Fruit fly (Drosophila melanogaster) whole organism, embryonic: ENCODE data around the gene CG1943.

ENCODE experiments used
- Atf3 ChIP-seq: fragments of 200-800 bp; sonication (Bioruptor generic); optimal IDR thresholded peaks from 3 replicates; lab custom pipeline; 2016; ENCODE audit warnings: missing biosample characterization, missing genetic modification characterization
- BtbVII ChIP-seq: fragments of 200-800 bp; sonication (Bioruptor generic); optimal IDR thresholded peaks from 3 replicates; lab custom pipeline; 2017; ENCODE audit warnings: missing biosample characterization, mild to moderate bottlenecking, missing genetic modification characterization
- CG10959 ChIP-seq: fragments of 200-800 bp; sonication (Bioruptor generic); IDR thresholded peaks from 2 replicates; pipeline ENCODE4 v1.3.6; 2022; ENCODE audit warnings: missing biosample characterization, missing genetic modification characterization
- CG11504 ChIP-seq: fragments of 200-800 bp; sonication (Bioruptor generic); optimal IDR thresholded peaks from 3 replicates; lab custom pipeline; 2019; ENCODE audit warnings: missing biosample characterization, mild to moderate bottlenecking, missing genetic modification characterization, moderate library complexity
- CG12071 ChIP-seq: fragments of 200-800 bp; sonication (Bioruptor generic); optimal IDR thresholded peaks from 3 replicates; lab custom pipeline; 2018; ENCODE audit warnings: missing biosample characterization, mild to moderate bottlenecking, missing genetic modification characterization
- CG13287 ChIP-seq: fragments of 200-800 bp; sonication (Bioruptor generic); IDR thresholded peaks from 2 replicates; pipeline ENCODE4 v1.3.6; 2022; ENCODE audit warnings: missing biosample characterization, missing genetic modification characterization; ENCODE audit not compliant: partially characterized antibody
- CG14965 ChIP-seq: fragments of 200-800 bp; sonication (Bioruptor generic); optimal IDR thresholded peaks from 2 replicates; lab custom pipeline; 2016; ENCODE audit warnings: missing biosample characterization, missing genetic modification characterization, borderline replicate concordance
- CG17186 ChIP-seq: fragments of 200-800 bp; sonication (Bioruptor generic); optimal IDR thresholded peaks from 3 replicates; lab custom pipeline; 2017; ENCODE audit warnings: missing biosample characterization, missing genetic modification reagents, missing genetic modification characterization
- CG1832 ChIP-seq: fragments of 200-800 bp; sonication (Bioruptor generic); optimal IDR thresholded peaks from 2 replicates; lab custom pipeline; 2017; ENCODE audit warnings: missing biosample characterization, mild to moderate bottlenecking, missing genetic modification characterization, inconsistent platforms
- CG2120 ChIP-seq: fragments of 200-800 bp; sonication (Bioruptor generic); optimal IDR thresholded peaks from 3 replicates; lab custom pipeline; 2016; ENCODE audit warnings: missing biosample characterization, missing genetic modification characterization
- CG2202 ChIP-seq: fragments of 200-800 bp; sonication (Bioruptor generic); optimal IDR thresholded peaks from 2 replicates; lab custom pipeline; 2018; ENCODE audit warnings: missing biosample characterization, mild to moderate bottlenecking, missing genetic modification characterization
- CG2678 ChIP-seq: fragments of 200-800 bp; sonication (Bioruptor generic); optimal IDR thresholded peaks from 3 replicates; lab custom pipeline; 2019; ENCODE audit warnings: missing biosample characterization, mild to moderate bottlenecking, missing genetic modification characterization, moderate library complexity
- CG3065 ChIP-seq: fragments of 200-800 bp; sonication (Bioruptor generic); optimal IDR thresholded peaks from 2 replicates; lab custom pipeline; 2016; ENCODE audit warnings: missing biosample characterization, missing genetic modification characterization
- CG31224 ChIP-seq: fragments of 200-800 bp; sonication (Bioruptor generic); IDR thresholded peaks from 2 replicates; pipeline ENCODE4 v1.3.6; 2022; ENCODE audit warnings: missing biosample characterization, missing genetic modification characterization
- CG4282 ChIP-seq: fragments of 200-800 bp; sonication (Bioruptor generic); optimal IDR thresholded peaks from 2 replicates; lab custom pipeline; 2016; ENCODE audit warnings: missing biosample characterization, missing genetic modification characterization
- CG5245 ChIP-seq: fragments of 200-800 bp; sonication (Bioruptor generic); optimal IDR thresholded peaks from 3 replicates; lab custom pipeline; 2016; ENCODE audit warnings: missing biosample characterization, missing genetic modification characterization
- CG6791 ChIP-seq: fragments of 200-800 bp; sonication (Bioruptor generic); IDR thresholded peaks from 3 replicates; pipeline ENCODE4 v1.3.6; 2022; ENCODE audit warnings: missing biosample characterization, missing genetic modification characterization; ENCODE audit not compliant: partially characterized antibody
- CG8944 ChIP-seq: fragments of 200-800 bp; sonication (Bioruptor generic); optimal IDR thresholded peaks from 3 replicates; lab custom pipeline; 2016; ENCODE audit warnings: missing biosample characterization, missing genetic modification characterization
- CG9609 ChIP-seq: fragments of 200-800 bp; sonication (Bioruptor generic); optimal IDR thresholded peaks from 3 replicates; lab custom pipeline; 2016; ENCODE audit warnings: missing biosample characterization, missing genetic modification characterization
- CG9727 ChIP-seq: fragments of 200-800 bp; sonication (Bioruptor generic); optimal IDR thresholded peaks from 3 replicates; lab custom pipeline; 2017; ENCODE audit warnings: missing biosample characterization, mild to moderate bottlenecking, missing genetic modification characterization
- Dbx ChIP-seq: fragments of 200-800 bp; sonication (Bioruptor generic); IDR thresholded peaks from 3 replicates; pipeline ENCODE4 v1.3.6; 2022; ENCODE audit warnings: missing biosample characterization, missing genetic modification characterization
- Drgx ChIP-seq: fragments of 200-800 bp; sonication (Bioruptor generic); IDR thresholded peaks from 2 replicates; pipeline ENCODE4 v1.3.6; 2022; ENCODE audit warnings: missing biosample characterization, missing genetic modification characterization
- Elba2 ChIP-seq: fragments of 200-800 bp; sonication (Bioruptor generic); optimal IDR thresholded peaks from 3 replicates; lab custom pipeline; 2016; ENCODE audit warnings: missing biosample characterization, missing genetic modification characterization
- HLH4C ChIP-seq: fragments of 200-800 bp; sonication (Bioruptor generic); IDR thresholded peaks from 3 replicates; pipeline ENCODE4 v1.3.6; 2022; ENCODE audit warnings: missing biosample characterization, missing genetic modification characterization; ENCODE audit not compliant: partially characterized antibody
- Hmr ChIP-seq: fragments of 200-800 bp; sonication (Bioruptor generic); optimal IDR thresholded peaks from 3 replicates; lab custom pipeline; 2017; ENCODE audit warnings: mild to moderate bottlenecking, missing biosample characterization, missing genetic modification reagents, missing genetic modification characterization
- Hmx ChIP-seq: fragments of 200-800 bp; sonication (Bioruptor generic); optimal IDR thresholded peaks from 2 replicates; lab custom pipeline; 2016; ENCODE audit warnings: missing biosample characterization, missing genetic modification characterization
- Hsf ChIP-seq: fragments of 200-800 bp; sonication (Bioruptor generic); optimal IDR thresholded peaks from 3 replicates; lab custom pipeline; 2016; ENCODE audit warnings: missing biosample characterization, missing genetic modification characterization
- Meics ChIP-seq: fragments of 200-800 bp; sonication (Bioruptor generic); optimal IDR thresholded peaks from 2 replicates; lab custom pipeline; 2017; ENCODE audit warnings: missing biosample characterization, mild to moderate bottlenecking, missing genetic modification characterization
- Neu2 ChIP-seq: fragments of 200-800 bp; sonication (Bioruptor generic); optimal IDR thresholded peaks from 3 replicates; lab custom pipeline; 2016; ENCODE audit warnings: missing biosample characterization, missing genetic modification characterization, borderline replicate concordance
- Nf-YB ChIP-seq: fragments of 200-800 bp; sonication (Bioruptor generic); optimal IDR thresholded peaks from 3 replicates; lab custom pipeline; 2019; ENCODE audit warnings: missing biosample characterization, mild to moderate bottlenecking, missing genetic modification characterization, moderate library complexity
- Pdp1 ChIP-seq, 2 experiments: fragments of 200-800 bp; sonication (Bioruptor generic); optimal IDR thresholded peaks; 3 replicates each; lab custom pipeline; 2016; ENCODE audit warnings: missing biosample characterization in 2 of 2, missing genetic modification characterization in 2 of 2, mild to moderate bottlenecking in 1 of 2, moderate library complexity in 1 of 2
- Rfx ChIP-seq: fragments of 200-800 bp; sonication (Bioruptor generic); IDR thresholded peaks from 2 replicates; pipeline ENCODE4 v1.3.6; 2022; ENCODE audit warnings: missing biosample characterization, missing genetic modification characterization
- Sin3A ChIP-seq: fragments of >200 bp; optimal IDR thresholded peaks from 2 replicates; lab custom pipeline; 2018
- Spps ChIP-seq: fragments of 200-800 bp; sonication (Bioruptor generic); optimal IDR thresholded peaks from 2 replicates; lab custom pipeline; 2018; ENCODE audit warnings: missing biosample characterization, mild to moderate bottlenecking, missing genetic modification characterization
- Ssrp ChIP-seq: fragments of 200-800 bp; sonication (Bioruptor generic); optimal IDR thresholded peaks from 2 replicates; lab custom pipeline; 2018; ENCODE audit warnings: missing biosample characterization, mild to moderate bottlenecking, missing genetic modification characterization, moderate library complexity
- ac ChIP-seq: fragments of 200-800 bp; sonication (Bioruptor generic); optimal IDR thresholded peaks from 3 replicates; lab custom pipeline; 2017; ENCODE audit warnings: missing biosample characterization, mild to moderate bottlenecking, missing genetic modification characterization
- ara ChIP-seq: fragments of 200-800 bp; sonication (Bioruptor generic); IDR thresholded peaks from 2 replicates; pipeline ENCODE4 v1.3.6; 2022; ENCODE audit warnings: missing biosample characterization, missing genetic modification characterization
- ash1 ChIP-seq: fragments of 200-800 bp; sonication (Bioruptor generic); optimal IDR thresholded peaks from 2 replicates; lab custom pipeline; 2018; ENCODE audit warnings: missing biosample characterization, mild to moderate bottlenecking, missing genetic modification characterization
- bowl ChIP-seq: fragments of 200-800 bp; sonication (Bioruptor generic); IDR thresholded peaks from 2 replicates; pipeline ENCODE4 v1.3.6; 2022; ENCODE audit warnings: missing biosample characterization, missing genetic modification characterization
- crp ChIP-seq, 2 experiments: fragments of 200-800 bp; sonication (Bioruptor generic); optimal IDR thresholded peaks; 2 replicates in 1 of 2; 3 replicates in 1 of 2; lab custom pipeline; 2017; ENCODE audit warnings: missing biosample characterization in 2 of 2, missing genetic modification characterization in 2 of 2, mild to moderate bottlenecking in 1 of 2, moderate library complexity in 1 of 2
- dati ChIP-seq: fragments of 200-800 bp; sonication (Bioruptor generic); IDR thresholded peaks from 2 replicates; pipeline ENCODE4 v1.3.6; 2022; ENCODE audit warnings: missing biosample characterization, missing genetic modification characterization
- gsb ChIP-seq: fragments of 200-800 bp; sonication (Bioruptor generic); IDR thresholded peaks from 2 replicates; pipeline ENCODE4 v1.3.6; 2022; ENCODE audit warnings: missing biosample characterization, missing genetic modification characterization
- lola ChIP-seq, 3 experiments: fragments of >200 bp in 2 of 3; fragments of 200-800 bp in 1 of 3; sonication (Bioruptor generic) in 1 of 3; optimal IDR thresholded peaks; 2 replicates each; lab custom pipeline; 2017 to 2019; ENCODE audit warnings: missing biosample characterization in 3 of 3, missing genetic modification characterization in 3 of 3, mild to moderate bottlenecking in 1 of 3, moderate library complexity in 1 of 3
- mld ChIP-seq: fragments of 200-800 bp; sonication (Bioruptor generic); IDR thresholded peaks from 3 replicates; pipeline ENCODE4 v1.3.6; 2022; ENCODE audit warnings: missing biosample characterization, missing genetic modification characterization; ENCODE audit not compliant: partially characterized antibody
- nerfin-2 ChIP-seq: fragments of 200-800 bp; sonication (Bioruptor generic); IDR thresholded peaks from 2 replicates; pipeline ENCODE4 v1.3.6; 2022; ENCODE audit warnings: missing biosample characterization, missing genetic modification characterization; ENCODE audit not compliant: partially characterized antibody
- prd ChIP-seq, 3 experiments: fragments of >200 bp in 2 of 3; fragments of 200-800 bp in 1 of 3; sonication (Bioruptor generic) in 1 of 3; optimal IDR thresholded peaks in 2 of 3; IDR thresholded peaks in 1 of 3; 2 replicates in 2 of 3; 3 replicates in 1 of 3; pipeline versions ENCODE4 v1.3.6 to Lab custom; 2017 to 2022; ENCODE audit warnings: missing biosample characterization in 1 of 3, missing genetic modification characterization in 1 of 3
- ro ChIP-seq: fragments of 200-800 bp; sonication (Bioruptor generic); IDR thresholded peaks from 2 replicates; pipeline ENCODE4 v1.3.6; 2022; ENCODE audit warnings: missing biosample characterization, missing genetic modification characterization
- sr ChIP-seq: fragments of 200-800 bp; sonication (Bioruptor generic); IDR thresholded peaks from 3 replicates; pipeline ENCODE4 v1.3.6; 2022; ENCODE audit warnings: missing biosample characterization, missing genetic modification characterization
- tna ChIP-seq: fragments of 200-800 bp; sonication (Bioruptor generic); IDR thresholded peaks from 2 replicates; pipeline ENCODE4 v1.3.6; 2022; ENCODE audit warnings: missing biosample characterization, missing genetic modification characterization; ENCODE audit not compliant: partially characterized antibody
- usp ChIP-seq: fragments of >200 bp; optimal IDR thresholded peaks from 2 replicates; lab custom pipeline; 2017; ENCODE audit warnings: missing biosample characterization, missing genetic modification characterization
- zfh2 ChIP-seq: fragments of 200-800 bp; sonication (Bioruptor generic); optimal IDR thresholded peaks from 2 replicates; lab custom pipeline; 2016; ENCODE audit warnings: missing biosample characterization, missing genetic modification characterization

Gene CG1943

dm6 chr3R:7093592-7093991 lies 18.9 kb downstream of the CG1943 start (continued):
- TF ChIP-seq bowl (no peak), Hmr (GFP tag; lab: Kevin White, UChicago) (no peak), Meics (no peak), ac (no peak), Neu2 (GFP tag; lab: Kevin White, UChicago) (no peak), CG9609 (GFP tag; lab: Kevin White, UChicago) (no peak), CG14965 (no peak), ro (GFP tag; lab: Robert Waterston, UW) (no peak), CG10959 (GFP tag; lab: Robert Waterston, UW) (no peak), Spps (tag; lab: Kevin White, UChicago) (no peak), Elba2 (GFP tag; lab: Kevin White, UChicago) (no peak), CG9727 (GFP tag; lab: Kevin White, UChicago) (no peak), lola (GFP tag; optimal IDR thresholded peaks at IDR 0.05; lab: Kevin White, UChicago) (no peak), CG5245 (GFP tag; lab: Kevin White, UChicago) (no peak), zfh2 (GFP tag; lab: Kevin White, UChicago) (no peak), CG2678 (no peak), CG3065 (GFP tag; lab: Kevin White, UChicago) (no peak), sr (GFP tag; lab: Robert Waterston, UW) (no peak), ara (GFP tag; lab: Robert Waterston, UW) (peak; percentile 19; the same call in 1 of the 2 replicates), ash1 (GFP tag; lab: Kevin White, UChicago) (no peak), gsb (GFP tag; lab: Robert Waterston, UW) (no peak), CG6791 (GFP tag; lab: Robert Waterston, UW) (no peak), CG31224 (GFP tag; lab: Robert Waterston, UW) (no peak), Drgx (GFP tag; lab: Robert Waterston, UW) (no peak), HLH4C (GFP tag; lab: Robert Waterston, UW) (no peak), CG4282 (GFP tag; lab: Kevin White, UChicago) (no peak), Sin3A (lab: Kevin White, UChicago) (no peak), mld (GFP tag; lab: Robert Waterston, UW) (no peak), CG11504 (tag; lab: Kevin White, UChicago) (peak; percentile 46), Ssrp (tag; lab: Kevin White, UChicago) (no peak), Rfx (GFP tag; lab: Robert Waterston, UW) (peak; percentile 43; the same call in 1 of the 2 replicates), CG2120 (GFP tag; lab: Kevin White, UChicago) (peak; percentile 37), Hmx (GFP tag; lab: Kevin White, UChicago) (no peak), tna (no peak), CG12071 (no peak), CG13287 (peak; percentile 36; the same call in 1 of the 2 replicates), CG8944 (GFP tag; lab: Kevin White, UChicago) (no peak), Pdp1 (GFP tag; optimal IDR thresholded peaks at IDR 0.05; lab: Kevin White, UChicago) (no peak), crp (GFP tag; optimal IDR thresholded peaks at IDR 0.05; lab: Kevin White, UChicago) (no peak), CG2202 (tag; lab: Kevin White, UChicago) (no peak), CG1832 (GFP tag; lab: Kevin White, UChicago) (no peak), Atf3 (GFP tag; lab: Kevin White, UChicago) (no peak), dati (GFP tag; lab: Robert Waterston, UW) (no peak), nerfin-2 (GFP tag; lab: Robert Waterston, UW) (no peak), Nf-YB (GFP tag; lab: Kevin White, UChicago) (no peak), Dbx (GFP tag; lab: Robert Waterston, UW) (no peak), Hsf (GFP tag; lab: Kevin White, UChicago) (no peak), prd (optimal IDR thresholded peaks at IDR 0.05; lab: Kevin White, UChicago) (no peak), prd (GFP tag; IDR thresholded peaks at IDR 0.05; lab: Robert Waterston, UW) (no peak), BtbVII (GFP tag; lab: Kevin White, UChicago) (no peak), CG17186 (no peak), usp (GFP tag; lab: Kevin White, UChicago) (no peak)
